Worm (Caenorhabditis elegans): Measurements from ENCODE around the gene fbxa-90.

fbxa-90 gene

ce11 chrV:16987783-16988182, 21.2 kb downstream of the fbxa-90 start:
- TF ChIP-seq nhr-11 (tag; optimal IDR thresholded peaks at IDR 0.05) (no peak), eor-1 (tag; optimal IDR thresholded peaks at IDR 0.05) (no peak), unc-62 (GFP tag; optimal IDR thresholded peaks at IDR 0.05) (no peak), skn-1 (tag; optimal IDR thresholded peaks at IDR 0.05) (no peak), sea-2 (GFP tag; optimal IDR thresholded peaks at IDR 0.05) (no peak)

DNA sequence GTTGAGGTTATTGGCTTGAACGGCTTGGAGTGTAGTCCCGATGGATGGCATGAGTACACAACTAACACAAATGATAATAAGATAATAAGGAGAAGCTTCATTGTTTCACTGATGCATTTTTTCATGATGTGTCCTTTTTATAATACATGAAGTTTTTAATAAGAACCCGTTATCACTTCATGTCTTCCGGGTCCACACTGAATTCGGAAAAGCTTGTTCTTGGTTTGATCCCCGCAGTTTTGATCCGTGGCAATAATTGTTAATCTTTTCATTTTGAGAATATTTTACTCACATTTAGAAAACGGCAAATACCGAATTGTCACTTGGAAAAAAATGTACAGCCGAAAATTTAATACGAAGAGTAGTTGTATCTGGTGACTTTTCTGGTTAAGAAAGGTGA, 22.0 kb downstream of the fbxa-90 start, which contains the start of gene Y102A5C.27:
Gene Y102A5C.27, minus strand, starts transcription at position 101 of the 400 bp plus-strand sequence.
- TF ChIP-seq sea-2 (GFP tag; optimal IDR thresholded peaks at IDR 0.05) (no peak), elt-2 (tag; optimal IDR thresholded peaks at IDR 0.05) (no peak), ceh-28 (tag; optimal IDR thresholded peaks at IDR 0.05) (no peak)

DNA sequence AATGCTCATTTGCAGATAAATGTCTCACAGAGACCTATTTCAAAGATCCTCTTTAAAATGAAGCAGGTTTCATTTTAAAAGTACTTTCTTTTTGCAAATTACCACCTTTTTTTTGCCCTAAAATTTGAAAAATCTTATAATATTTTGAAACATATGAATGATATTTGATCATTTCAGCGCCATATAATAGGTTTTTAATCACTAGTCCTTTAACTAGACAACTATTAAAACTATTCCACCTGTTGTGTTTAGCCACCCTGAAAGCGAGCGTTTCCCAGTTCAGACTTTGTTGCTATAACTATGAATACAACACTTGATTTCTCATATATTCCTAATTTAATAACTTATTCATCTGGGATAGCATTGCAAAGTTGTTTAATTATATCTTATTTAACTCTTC, 25.1 kb downstream of the fbxa-90 start, which contains the start of gene srz-95:
Gene srz-95, plus strand, starts transcription at position 301 of the 400 bp plus-strand sequence.
- no peak for TF ChIP-seq nhr-76 (tag; optimal IDR thresholded peaks at IDR 0.05)
- TF ChIP-seq lsy-12 (tag; optimal IDR thresholded peaks at IDR 0.05), result no peak
- no peak for TF ChIP-seq nhr-237 (tag; optimal IDR thresholded peaks at IDR 0.05)
- TF ChIP-seq hmg-11 (tag; optimal IDR thresholded peaks at IDR 0.05), result no peak
- no peak for TF ChIP-seq mml-1 (tag; optimal IDR thresholded peaks at IDR 0.05)
- no peak for TF ChIP-seq lin-15B (tag; optimal IDR thresholded peaks at IDR 0.05)
- TF ChIP-seq nhr-23 (tag; optimal IDR thresholded peaks at IDR 0.05), result no peak
- TF ChIP-seq ztf-4 (tag; optimal IDR thresholded peaks at IDR 0.05), result no peak
- no peak for TF ChIP-seq elt-3 (tag; optimal IDR thresholded peaks at IDR 0.05)
- TF ChIP-seq nhr-67 (tag; optimal IDR thresholded peaks at IDR 0.05), result no peak
- no peak for TF ChIP-seq daf-12 (tag; optimal IDR thresholded peaks at IDR 0.05)
- no peak for TF ChIP-seq mdl-1 (tag; optimal IDR thresholded peaks at IDR 0.05)
- no peak for TF ChIP-seq nhr-25 (tag; optimal IDR thresholded peaks at IDR 0.05)
- no peak for TF ChIP-seq nhr-43 (tag; optimal IDR thresholded peaks at IDR 0.05; ENCODE audit: poor library complexity, severe bottlenecking)
- no peak for TF ChIP-seq R02D3.7 (tag; optimal IDR thresholded peaks at IDR 0.05)
- TF ChIP-seq sea-2 (GFP tag; optimal IDR thresholded peaks at IDR 0.05), result no peak
- no peak for TF ChIP-seq nhr-77 (tag; optimal IDR thresholded peaks at IDR 0.05)
- TF ChIP-seq nhr-11 (tag; optimal IDR thresholded peaks at IDR 0.05), result no peak
- no peak for TF ChIP-seq nhr-28 (tag; optimal IDR thresholded peaks at IDR 0.05)
- TF ChIP-seq ama-1 (optimal IDR thresholded peaks at IDR 0.05), result no peak

ce11 chrV:16992383-16992782, 25.8 kb downstream of the fbxa-90 start:
- TF ChIP-seq skn-1 (tag; optimal IDR thresholded peaks at IDR 0.05), result no peak
- no peak for TF ChIP-seq ZK546.5 (tag; optimal IDR thresholded peaks at IDR 0.05)
- no peak for TF ChIP-seq egl-5 (tag; optimal IDR thresholded peaks at IDR 0.05)
- TF ChIP-seq nhr-77 (tag; optimal IDR thresholded peaks at IDR 0.05), result no peak

- no peak for TF ChIP-seq pqm-1 (tag; optimal IDR thresholded peaks at IDR 0.05)
- no peak for TF ChIP-seq egl-27 (tag; optimal IDR thresholded peaks at IDR 0.05)
- no peak for TF ChIP-seq nhr-25 (tag; optimal IDR thresholded peaks at IDR 0.05)
- no peak for TF ChIP-seq elt-3 (tag; optimal IDR thresholded peaks at IDR 0.05)
- no peak for TF ChIP-seq unc-39 (tag; optimal IDR thresholded peaks at IDR 0.05)
- TF ChIP-seq nhr-43 (tag; optimal IDR thresholded peaks at IDR 0.05; ENCODE audit: poor library complexity, severe bottlenecking), result no peak
- TF ChIP-seq tbx-2 (tag; optimal IDR thresholded peaks at IDR 0.05), result no peak
- TF ChIP-seq nhr-12 (tag; optimal IDR thresholded peaks at IDR 0.05), result no peak
Observed at ce11 chrV:17000204-17000603, 33.6 kb downstream of the fbxa-90 start, which contains the start of gene str-217. str-217 (minus strand) TSS chrV:17000304.

- TF ChIP-seq nhr-77 (tag; optimal IDR thresholded peaks at IDR 0.05), result no peak
- no peak for TF ChIP-seq sea-2 (GFP tag; optimal IDR thresholded peaks at IDR 0.05)
- TF ChIP-seq nhr-237 (tag; optimal IDR thresholded peaks at IDR 0.05), result no peak
- TF ChIP-seq fkh-10 (GFP tag; optimal IDR thresholded peaks at IDR 0.05), result no peak
- TF ChIP-seq lin-15B (tag; optimal IDR thresholded peaks at IDR 0.05), result no peak
- TF ChIP-seq ama-1 (optimal IDR thresholded peaks at IDR 0.05), result no peak
- TF ChIP-seq nhr-23 (tag; optimal IDR thresholded peaks at IDR 0.05), result no peak
- no peak for TF ChIP-seq nhr-67 (tag; optimal IDR thresholded peaks at IDR 0.05)
- TF ChIP-seq nhr-43 (tag; optimal IDR thresholded peaks at IDR 0.05; ENCODE audit: poor library complexity, severe bottlenecking), result no peak
- no peak for TF ChIP-seq fkh-2 (tag; optimal IDR thresholded peaks at IDR 0.05)
- no peak for TF ChIP-seq mdl-1 (tag; optimal IDR thresholded peaks at IDR 0.05)
- TF ChIP-seq hmg-11 (tag; optimal IDR thresholded peaks at IDR 0.05), result no peak
- TF ChIP-seq fos-1 (tag; optimal IDR thresholded peaks at IDR 0.05), result no peak
- TF ChIP-seq nhr-76 (tag; optimal IDR thresholded peaks at IDR 0.05), result no peak
- no peak for TF ChIP-seq nfya-1 (tag; optimal IDR thresholded peaks at IDR 0.05; ENCODE audit: insufficient read depth)
- TF ChIP-seq R02D3.7 (tag; optimal IDR thresholded peaks at IDR 0.05), result no peak
- TF ChIP-seq nhr-11 (tag; optimal IDR thresholded peaks at IDR 0.05), result no peak
Observed at ce11 chrV:17000635-17001034, 34.0 kb downstream of the fbxa-90 start.
